Worm (Caenorhabditis elegans): ENCODE results near the gene cec-1.

DNA sequence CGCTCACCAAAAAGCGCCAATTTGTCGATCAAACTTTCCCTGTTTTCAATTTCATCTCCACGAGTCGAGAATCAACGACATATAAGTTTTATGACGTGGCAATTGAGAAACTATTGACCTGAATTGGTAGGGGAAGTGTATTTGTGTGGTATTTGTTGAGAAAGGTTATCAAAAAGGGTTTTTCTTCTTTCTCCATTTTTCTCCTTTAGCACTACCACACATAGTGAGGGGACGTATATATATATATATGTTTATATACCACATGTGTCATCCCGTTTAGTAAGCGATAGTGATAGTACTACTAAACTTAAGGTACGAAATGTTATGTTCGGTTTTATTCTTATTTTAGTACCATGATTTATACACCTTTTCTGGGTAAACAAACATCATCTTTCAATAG lies 31.5 kb downstream of the cec-1 start:
- TF ChIP-seq nhr-12 (tag; optimal IDR thresholded peaks at IDR 0.05) = no peak
- no peak for TF ChIP-seq drap-1 (GFP tag; optimal IDR thresholded peaks at IDR 0.05)
